Worm (Caenorhabditis elegans): Measurements from ENCODE around the gene F39B3.7.

ce11 chrX:17539968-17540367 lies 27.3 kb downstream of the F39B3.7 start:
- TF ChIP-seq ama-1 (optimal IDR thresholded peaks at IDR 0.05), result no peak
- no peak for TF ChIP-seq tra-4 (tag; optimal IDR thresholded peaks at IDR 0.05)
